Fruit fly (Drosophila melanogaster) whole organism, prepupa: ENCODE data around the gene Grl36b.

ENCODE experiments used
- CG34406 ChIP-seq: fragments of 200-800 bp; sonication (Bioruptor generic); optimal IDR thresholded peaks from 3 replicates; lab custom pipeline; 2016; ENCODE audit warnings: missing biosample characterization, missing genetic modification characterization
- CG8119 ChIP-seq: fragments of 200-800 bp; sonication (Bioruptor generic); IDR thresholded peaks from 3 replicates; pipeline ENCODE4 v1.3.6; 2022; ENCODE audit warnings: missing biosample characterization, missing genetic modification characterization
- Gug ChIP-seq: fragments of 200-800 bp; sonication (Bioruptor generic); IDR thresholded peaks from 2 replicates; pipeline ENCODE4 v1.3.6; 2022; ENCODE audit warnings: missing biosample characterization, missing genetic modification characterization
- OdsH ChIP-seq: fragments of 200-800 bp; sonication (Bioruptor generic); optimal IDR thresholded peaks from 3 replicates; lab custom pipeline; 2016; ENCODE audit warnings: missing biosample characterization, missing genetic modification characterization
- Sox102F ChIP-seq: fragments of 200-800 bp; sonication (Bioruptor generic); optimal IDR thresholded peaks from 2 replicates; lab custom pipeline; 2016; ENCODE audit warnings: missing biosample characterization, mild to moderate bottlenecking, missing genetic modification characterization

dm6 chr2L:18119643-18120042, 5.9 kb downstream of the Grl36b start, which contains the start of gene CG5758:
- TF ChIP-seq CG8119 (peak; percentile 16; the same call in 1 of the 3 replicates), OdsH (GFP tag; lab: Kevin White, UChicago) (peak; percentile 26), Sox102F (GFP tag; lab: Kevin White, UChicago) (no peak), CG34406 (GFP tag; lab: Kevin White, UChicago) (no peak), Gug (GFP tag; lab: Robert Waterston, UW) (no peak; the same call in 1 of the 2 replicates)
